Worm (Caenorhabditis elegans) whole organism, L1 larva: ENCODE results near the gene pkd-2.

Source experiments
- aly-2 ChIP-seq: fragments of 150-350 bp; optimal IDR thresholded peaks from 2 replicates; lab custom pipeline; 2014; ENCODE audit warnings: missing biosample characterization, missing genetic modification characterization
- ceh-82 ChIP-seq, 3 experiments: fragments of 150-350 bp in 1 of 3; sonication (generic microtip) in 2 of 3; optimal IDR thresholded peaks; 2 replicates each; lab custom pipeline; 2014 to 2017; ENCODE audit warnings: missing biosample characterization in 3 of 3, missing genetic modification characterization in 3 of 3
- lin-13 ChIP-seq: fragments of 150-350 bp; optimal IDR thresholded peaks from 2 replicates; lab custom pipeline; 2014; ENCODE audit warnings: missing biosample characterization, missing genetic modification reagents, missing genetic modification characterization
- lin-39 ChIP-seq: fragments of 150-350 bp; optimal IDR thresholded peaks from 2 replicates; lab custom pipeline; 2014; ENCODE audit warnings: missing biosample characterization, missing genetic modification reagents, missing genetic modification characterization
- mef-2 ChIP-seq: fragments of 150-350 bp; optimal IDR thresholded peaks from 2 replicates; lab custom pipeline; 2014; ENCODE audit warnings: missing biosample characterization, missing genetic modification characterization
- nhr-11 ChIP-seq: fragments of 150-350 bp; optimal IDR thresholded peaks from 2 replicates; lab custom pipeline; 2014; ENCODE audit warnings: missing biosample characterization, missing genetic modification characterization
- pax-3 ChIP-seq: fragments of 200-800 bp; sonication (Bioruptor generic); optimal IDR thresholded peaks from 2 replicates; lab custom pipeline; 2018; ENCODE audit warnings: mild to moderate bottlenecking, missing genetic modification characterization, moderate library complexity, missing compliant biosample characterization
- unc-98 ChIP-seq: fragments of 200-800 bp; sonication (Bioruptor generic); IDR thresholded peaks from 2 replicates; pipeline ENCODE4 v1.3.6; 2022; ENCODE audit warnings: missing genetic modification characterization, missing compliant biosample characterization
- zag-1 ChIP-seq: fragments of 150-350 bp; optimal IDR thresholded peaks from 2 replicates; lab custom pipeline; 2014; ENCODE audit warnings: missing biosample characterization, missing genetic modification characterization

DNA sequence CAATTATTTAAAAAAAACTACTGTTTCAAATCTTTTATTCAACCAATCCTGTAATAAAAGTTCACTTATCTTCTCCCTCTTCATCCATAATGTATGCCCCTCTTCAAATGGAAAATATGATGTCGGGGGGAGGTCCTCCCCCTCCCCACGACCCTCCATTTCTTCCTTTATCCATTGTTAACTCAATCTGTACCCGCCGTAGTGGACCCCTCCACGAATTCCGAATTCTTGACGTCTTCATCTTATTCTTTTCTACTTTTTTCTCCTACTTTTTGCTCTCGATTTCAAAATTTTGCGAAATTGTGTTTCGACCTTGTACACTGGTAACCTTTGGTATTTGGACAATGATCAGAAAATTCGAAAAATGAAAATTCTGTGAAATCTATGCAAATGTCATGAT lies 1.1 kb upstream of the pkd-2 start, which contains the start of gene lgc-52:
- TF ChIP-seq pax-3 (tag; lab: Kevin White, UChicago), result no peak
- no peak for TF ChIP-seq aly-2 (tag; lab: Kevin White, UChicago)
- TF ChIP-seq zag-1 (tag; lab: Kevin White, UChicago), result no peak
- no peak for TF ChIP-seq lin-39 (tag; lab: Kevin White, UChicago)
- TF ChIP-seq unc-98 (GFP tag; lab: Robert Waterston, UW), result no peak
- no peak for TF ChIP-seq nhr-11 (tag; lab: Kevin White, UChicago)
- no peak for TF ChIP-seq lin-13 (GFP tag; lab: Kevin White, UChicago)
- TF ChIP-seq mef-2 (tag; lab: Kevin White, UChicago), result no peak
- no peak for TF ChIP-seq ceh-82 (tag; optimal IDR thresholded peaks at IDR 0.05; lab: Kevin White, UChicago)
